Worm (Caenorhabditis elegans) whole organism, young adult: Measurements from ENCODE around the gene F13D12.10.

Experiments used
- D2030.7 ChIP-seq: fragments of 200-800 bp; sonication (Bioruptor generic); IDR thresholded peaks from 2 replicates; pipeline ENCODE4 v1.3.6; 2022; ENCODE audit warnings: missing genetic modification reagents, missing genetic modification characterization, missing compliant biosample characterization
- F23B12.7 ChIP-seq: sonication (generic microtip); optimal IDR thresholded peaks from 2 replicates; lab custom pipeline; 2017; ENCODE audit warnings: missing genetic modification characterization, mild to moderate bottlenecking, missing compliant biosample characterization, antibody characterized with exemption, moderate library complexity; ENCODE audit not compliant: insufficient read depth
- F37B4.10 ChIP-seq: fragments of 200-800 bp; sonication (Bioruptor generic); IDR thresholded peaks from 2 replicates; pipeline ENCODE4 v1.3.6; 2022; ENCODE audit warnings: missing genetic modification characterization, missing compliant biosample characterization
- F57A8.1 ChIP-seq: fragments of 200-800 bp; sonication (Bioruptor generic); optimal IDR thresholded peaks from 2 replicates; lab custom pipeline; 2018; ENCODE audit warnings: mild to moderate bottlenecking, missing genetic modification characterization, moderate library complexity, missing compliant biosample characterization
- Y53F4B.3 ChIP-seq: fragments of 200-800 bp; sonication (Bioruptor generic); IDR thresholded peaks from 2 replicates; pipeline ENCODE4 v1.3.6; 2022; ENCODE audit warnings: missing genetic modification reagents, missing genetic modification characterization, missing compliant biosample characterization
- Y53G8AR.9 ChIP-seq: fragments of 200-800 bp; sonication (Bioruptor generic); conservative IDR thresholded peaks from 2 replicates; pipeline ENCODE4 v1.3.6; 2022; ENCODE audit warnings: missing genetic modification reagents, missing genetic modification characterization, missing compliant biosample characterization
- Y56A3A.18 ChIP-seq: fragments of 200-800 bp; sonication (Bioruptor generic); IDR thresholded peaks from 2 replicates; pipeline ENCODE4 v1.3.6; 2022; ENCODE audit warnings: missing genetic modification reagents, missing genetic modification characterization, missing compliant biosample characterization
- ZK185.1 ChIP-seq: sonication (generic microtip); optimal IDR thresholded peaks from 2 replicates; lab custom pipeline; 2016; ENCODE audit warnings: mild to moderate bottlenecking, missing genetic modification characterization, missing compliant biosample characterization; ENCODE audit not compliant: poor library complexity, severe bottlenecking
- ama-1 ChIP-seq, 3 experiments: fragments of 150-350 bp in 1 of 3; sonication (generic microtip) in 2 of 3; optimal IDR thresholded peaks; 2 replicates each; lab custom pipeline; 2014 to 2018; ENCODE audit warnings: missing biosample characterization in 2 of 3, missing genetic modification characterization in 2 of 3, missing genetic modification reagents in 2 of 3
- aptf-3 ChIP-seq: fragments of 200-800 bp; sonication (Bioruptor generic); IDR thresholded peaks from 2 replicates; pipeline ENCODE4 v1.3.6; 2022; ENCODE audit warnings: missing genetic modification characterization, missing compliant biosample characterization
- athp-1 ChIP-seq: sonication (generic microtip); optimal IDR thresholded peaks from 2 replicates; lab custom pipeline; 2017; ENCODE audit warnings: mild to moderate bottlenecking, missing genetic modification characterization, missing compliant biosample characterization
- attf-3 ChIP-seq: fragments of 200-800 bp; sonication (Bioruptor generic); conservative IDR thresholded peaks from 2 replicates; pipeline ENCODE4 v1.3.6; 2022; ENCODE audit warnings: missing genetic modification reagents, missing genetic modification characterization, missing compliant biosample characterization
- attf-5 ChIP-seq: fragments of 200-800 bp; sonication (Bioruptor generic); optimal IDR thresholded peaks from 2 replicates; lab custom pipeline; 2018; ENCODE audit warnings: mild to moderate bottlenecking, missing genetic modification characterization, missing compliant biosample characterization
- ccch-3 ChIP-seq: fragments of 200-800 bp; sonication (Bioruptor generic); optimal IDR thresholded peaks from 2 replicates; lab custom pipeline; 2018; ENCODE audit warnings: mild to moderate bottlenecking, missing genetic modification characterization, missing compliant biosample characterization
- cebp-2 ChIP-seq: fragments of 200-800 bp; sonication (Bioruptor generic); IDR thresholded peaks from 2 replicates; pipeline ENCODE4 v1.3.6; 2022; ENCODE audit warnings: missing genetic modification characterization, missing compliant biosample characterization
- efl-1 ChIP-seq: fragments of 150-350 bp; optimal IDR thresholded peaks from 2 replicates; lab custom pipeline; 2014; ENCODE audit warnings: missing biosample characterization, missing genetic modification reagents, missing genetic modification characterization
- ekl-4 ChIP-seq: fragments of 200-800 bp; sonication (Bioruptor generic); IDR thresholded peaks from 2 replicates; pipeline ENCODE4 v1.3.6; 2022; ENCODE audit warnings: missing genetic modification reagents, missing genetic modification characterization, missing compliant biosample characterization
- gei-17 ChIP-seq: fragments of 200-800 bp; sonication (Bioruptor generic); optimal IDR thresholded peaks from 2 replicates; lab custom pipeline; 2018; ENCODE audit warnings: mild to moderate bottlenecking, missing genetic modification characterization, missing compliant biosample characterization
- hlh-26 ChIP-seq: fragments of 200-800 bp; sonication (Bioruptor generic); conservative IDR thresholded peaks from 2 replicates; pipeline ENCODE4 v1.3.6; 2022; ENCODE audit warnings: missing genetic modification reagents, missing genetic modification characterization, missing compliant biosample characterization
- hmg-1.2 ChIP-seq: fragments of 200-800 bp; sonication (Bioruptor generic); IDR thresholded peaks from 2 replicates; pipeline ENCODE4 v1.3.6; 2022; ENCODE audit warnings: missing genetic modification reagents, missing genetic modification characterization, missing compliant biosample characterization
- hmg-20 ChIP-seq: fragments of 200-800 bp; sonication (Bioruptor generic); IDR thresholded peaks from 2 replicates; pipeline ENCODE4 v1.3.6; 2022; ENCODE audit warnings: missing genetic modification reagents, missing genetic modification characterization, missing compliant biosample characterization
- hrde-1 ChIP-seq: sonication (generic microtip); optimal IDR thresholded peaks from 2 replicates; lab custom pipeline; 2016; ENCODE audit warnings: missing genetic modification characterization, mild to moderate bottlenecking, missing compliant biosample characterization, moderate library complexity, missing genotype, missing genetic modification reagents, borderline replicate concordance
- lag-1 ChIP-seq: fragments of 200-800 bp; sonication (Bioruptor generic); IDR thresholded peaks from 2 replicates; pipeline ENCODE4 v1.3.6; 2022; ENCODE audit warnings: missing genetic modification reagents, missing genetic modification characterization, missing compliant biosample characterization
- lin-40 ChIP-seq: sonication (generic microtip); optimal IDR thresholded peaks from 2 replicates; lab custom pipeline; 2016; ENCODE audit warnings: missing genetic modification characterization, mild to moderate bottlenecking, missing compliant biosample characterization, missing genotype, missing genetic modification reagents
- lin-54 ChIP-seq: fragments of 200-800 bp; sonication (Bioruptor generic); optimal IDR thresholded peaks from 2 replicates; lab custom pipeline; 2018; ENCODE audit warnings: mild to moderate bottlenecking, missing genetic modification characterization, missing compliant biosample characterization
- lsl-1 ChIP-seq: fragments of 200-800 bp; sonication (Bioruptor generic); optimal IDR thresholded peaks from 2 replicates; lab custom pipeline; 2018; ENCODE audit warnings: mild to moderate bottlenecking, missing genetic modification characterization, moderate library complexity, missing compliant biosample characterization
- madf-3 ChIP-seq: fragments of 200-800 bp; sonication (Bioruptor generic); IDR thresholded peaks from 2 replicates; pipeline ENCODE4 v1.3.6; 2022; ENCODE audit warnings: missing genetic modification reagents, missing genetic modification characterization, missing compliant biosample characterization
- madf-6 ChIP-seq: fragments of 200-800 bp; sonication (Bioruptor generic); IDR thresholded peaks from 2 replicates; pipeline ENCODE4 v1.3.6; 2022; ENCODE audit warnings: missing genetic modification reagents, missing genetic modification characterization, missing compliant biosample characterization
- mcd-1 ChIP-seq: fragments of 200-800 bp; sonication (Bioruptor generic); IDR thresholded peaks from 2 replicates; pipeline ENCODE4 v1.3.6; 2022; ENCODE audit warnings: missing genetic modification reagents, missing genetic modification characterization, missing compliant biosample characterization
- nfya-2 ChIP-seq: fragments of 200-800 bp; sonication (Bioruptor generic); IDR thresholded peaks from 2 replicates; pipeline ENCODE4 v1.3.6; 2022; ENCODE audit warnings: missing genetic modification reagents, missing genetic modification characterization, missing compliant biosample characterization
- nfyb-1 ChIP-seq: fragments of 200-800 bp; sonication (Bioruptor generic); IDR thresholded peaks from 2 replicates; pipeline ENCODE4 v1.3.6; 2022; ENCODE audit warnings: missing genetic modification reagents, missing genetic modification characterization, missing compliant biosample characterization
- nhr-90 ChIP-seq: sonication (generic microtip); optimal IDR thresholded peaks from 2 replicates; lab custom pipeline; 2016; ENCODE audit warnings: missing genotype, mild to moderate bottlenecking, missing genetic modification characterization, missing compliant biosample characterization
- rcor-1 ChIP-seq: fragments of 200-800 bp; sonication (Bioruptor generic); IDR thresholded peaks from 2 replicates; pipeline ENCODE4 v1.3.6; 2022; ENCODE audit warnings: missing genetic modification reagents, missing genetic modification characterization, missing compliant biosample characterization
- snpc-1.3 ChIP-seq: sonication (generic microtip); optimal IDR thresholded peaks from 2 replicates; lab custom pipeline; 2017; ENCODE audit warnings: missing genetic modification characterization, mild to moderate bottlenecking, missing compliant biosample characterization, antibody characterized with exemption, moderate library complexity, missing genotype, missing genetic modification reagents; ENCODE audit not compliant: insufficient read depth
- tbp1 ChIP-seq: fragments of 200-800 bp; sonication (Bioruptor generic); optimal IDR thresholded peaks from 2 replicates; lab custom pipeline; 2018; ENCODE audit warnings: mild to moderate bottlenecking, missing genetic modification characterization, missing compliant biosample characterization
- tlf-1 ChIP-seq: fragments of 200-800 bp; sonication (Bioruptor generic); optimal IDR thresholded peaks from 2 replicates; lab custom pipeline; 2018; ENCODE audit warnings: mild to moderate bottlenecking, missing genetic modification characterization, missing compliant biosample characterization
- unc-130 ChIP-seq: sonication (generic microtip); optimal IDR thresholded peaks from 2 replicates; lab custom pipeline; 2016; ENCODE audit warnings: missing genetic modification reagents, missing genetic modification characterization, missing compliant biosample characterization
- xnd-1 ChIP-seq: sonication (generic microtip); optimal IDR thresholded peaks from 2 replicates; lab custom pipeline; 2016; ENCODE audit warnings: missing genotype, missing genetic modification reagents, missing genetic modification characterization, missing compliant biosample characterization
- ztf-18 ChIP-seq: sonication (generic microtip); optimal IDR thresholded peaks from 2 replicates; lab custom pipeline; 2016; ENCODE audit warnings: missing genotype, mild to moderate bottlenecking, missing genetic modification characterization, missing compliant biosample characterization
- ztf-26 ChIP-seq: sonication (generic microtip); optimal IDR thresholded peaks from 2 replicates; lab custom pipeline; 2017; ENCODE audit warnings: missing genetic modification characterization, missing compliant biosample characterization
- ztf-28 ChIP-seq: fragments of 200-800 bp; sonication (Bioruptor generic); IDR thresholded peaks from 2 replicates; pipeline ENCODE4 v1.3.6; 2022; ENCODE audit warnings: missing genetic modification reagents, missing genetic modification characterization, missing compliant biosample characterization

The F13D12.10 gene

ce11 chrII:11747889-11748288, 34.3 kb downstream of the F13D12.10 start:
- TF ChIP-seq cebp-2 (GFP tag; lab: Robert Waterston, UW) (no peak), madf-3 (GFP tag; lab: Robert Waterston, UW) (no peak), ztf-28 (GFP tag; lab: Robert Waterston, UW) (no peak), athp-1 (tag; lab: Kevin White, UChicago) (peak; percentile 27), lin-40 (no peak), nhr-90 (tag; lab: Kevin White, UChicago) (no peak), F23B12.7 (tag; lab: Kevin White, UChicago) (peak; percentile 1), attf-5 (GFP tag; lab: Kevin White, UChicago) (no peak), ZK185.1 (tag; lab: Kevin White, UChicago) (no peak), ztf-26 (no peak), madf-6 (peak; percentile 39; the same call in 1 of the 2 replicates), hrde-1 (tag; lab: Kevin White, UChicago) (no peak), F37B4.10 (no peak), D2030.7 (0 out of 2 replicates have a peak, but pooled peaks have one; percentile 13), lsl-1 (GFP tag; lab: Kevin White, UChicago) (peak; percentile 67), efl-1 (GFP tag; lab: Kevin White, UChicago) (no peak), hmg-20 (GFP tag; lab: Robert Waterston, UW) (no peak)
- TF ChIP-seq, all 124 proteins: peak for 5

DNA sequence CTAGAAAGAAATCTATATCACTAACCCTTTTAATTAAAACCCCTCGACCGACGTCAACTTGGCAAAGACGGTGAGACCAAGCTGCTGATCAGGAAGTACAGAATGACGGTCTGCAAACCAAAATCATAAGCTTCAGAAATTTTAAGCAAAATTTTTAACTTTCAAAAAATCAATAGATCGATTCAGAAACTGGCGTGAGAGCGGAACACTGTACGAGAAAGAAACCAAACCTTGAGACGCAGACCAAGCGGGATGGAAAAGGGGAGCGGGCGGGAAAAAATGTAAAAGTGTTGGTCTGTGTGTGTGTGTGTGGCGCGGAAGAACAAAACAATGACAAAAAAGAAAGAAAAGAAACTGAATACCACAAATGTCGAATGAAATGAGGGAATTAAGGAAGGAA, 34.9 kb downstream of the F13D12.10 start, which contains the start of the genes F44E5.17 and gpb-1:
Gene F44E5.17 (minus strand): TSS at position 101 of the 400 bp plus-strand sequence.
Gene gpb-1 (minus strand): TSS at position 118 of the 400 bp plus-strand sequence.
- TF ChIP-seq hmg-1.2: peak; percentile 11; the same call in 1 of the 2 replicates
- no peak for TF ChIP-seq aptf-3 (GFP tag; lab: Robert Waterston, UW)
- TF ChIP-seq efl-1 (GFP tag; lab: Kevin White, UChicago): peak; percentile 6
- TF ChIP-seq hrde-1 (tag; lab: Kevin White, UChicago): no peak
- TF ChIP-seq athp-1 (tag; lab: Kevin White, UChicago): no peak
- no peak for TF ChIP-seq D2030.7
- TF ChIP-seq unc-130: no peak
- TF ChIP-seq, all 124 proteins: peak for 2

DNA sequence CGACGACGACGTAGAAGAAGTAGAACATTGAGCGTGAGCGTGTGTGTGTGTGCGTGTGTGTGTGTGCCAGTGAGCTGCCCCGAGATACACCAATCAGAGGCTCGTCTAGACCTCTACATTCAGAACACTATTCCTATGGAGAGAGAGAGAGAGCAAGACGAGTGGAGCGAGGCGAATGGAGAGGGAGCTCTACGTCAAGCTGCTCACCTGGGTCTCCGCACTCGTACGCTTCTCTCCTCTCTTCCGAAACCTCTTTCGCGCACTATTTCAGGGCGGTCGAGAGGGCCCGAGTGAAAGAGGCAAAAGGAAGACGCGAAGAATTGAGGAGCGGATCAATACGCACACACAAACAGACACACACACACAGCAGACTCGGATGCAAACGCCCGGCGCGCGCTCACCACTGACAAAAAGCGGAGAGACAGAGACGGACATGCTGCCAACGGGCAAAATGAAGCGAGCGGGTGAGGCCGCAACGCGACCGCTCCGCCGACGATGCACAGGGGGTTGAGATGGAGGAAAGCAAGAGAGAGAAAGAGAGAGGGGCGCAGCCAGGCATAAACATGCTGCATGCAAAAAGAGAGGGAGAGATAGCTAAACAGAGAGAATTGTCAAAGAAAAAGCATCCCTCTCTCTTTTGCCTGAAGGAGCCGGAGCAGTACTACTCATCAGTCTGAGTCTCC, 36.0 kb downstream of the F13D12.10 start:
- TF ChIP-seq ama-1 (optimal IDR thresholded peaks at IDR 0.05; lab: Kevin White, UChicago): no peak
- TF ChIP-seq ama-1 (GFP tag; optimal IDR thresholded peaks at IDR 0.05; lab: Kevin White, UChicago): no peak
- peak; percentile 40 for TF ChIP-seq ZK185.1 (tag; lab: Kevin White, UChicago)
- TF ChIP-seq snpc-1.3 (tag; lab: Kevin White, UChicago): no peak
- peak; percentile 32 for TF ChIP-seq tbp1 (GFP tag; lab: Kevin White, UChicago)
- peak; percentile 73 for TF ChIP-seq mcd-1 (GFP tag; lab: Robert Waterston, UW)
- no peak for TF ChIP-seq ccch-3 (GFP tag; lab: Kevin White, UChicago)
- TF ChIP-seq nfyb-1 (GFP tag; lab: Robert Waterston, UW): peak; percentile 81; the same call in 1 of the 2 replicates
- no peak for TF ChIP-seq hlh-26 (GFP tag; lab: Robert Waterston, UW)
- no peak for TF ChIP-seq Y53F4B.3 (GFP tag; lab: Robert Waterston, UW)
- TF ChIP-seq ztf-18 (tag; lab: Kevin White, UChicago): peak; percentile 66
- no peak for TF ChIP-seq Y53G8AR.9
- no peak for TF ChIP-seq Y56A3A.18 (GFP tag; lab: Robert Waterston, UW)
- TF ChIP-seq ekl-4 (GFP tag; lab: Robert Waterston, UW): 0 out of 2 replicates have a peak, but pooled peaks have one; percentile 57
- TF ChIP-seq attf-3 (GFP tag; lab: Robert Waterston, UW): no peak
- TF ChIP-seq gei-17 (GFP tag; lab: Kevin White, UChicago): peak; percentile 65
- TF ChIP-seq xnd-1 (tag; lab: Kevin White, UChicago): no peak
- TF ChIP-seq rcor-1 (GFP tag; lab: Robert Waterston, UW): 0 out of 2 replicates have a peak, but pooled peaks have one; percentile 8
- TF ChIP-seq nfya-2 (GFP tag; lab: Robert Waterston, UW): no peak
- TF ChIP-seq lag-1 (GFP tag; lab: Robert Waterston, UW): no peak
- peak; percentile 22 for TF ChIP-seq tlf-1 (GFP tag; lab: Kevin White, UChicago)
- TF ChIP-seq F57A8.1 (GFP tag; lab: Kevin White, UChicago): no peak
- TF ChIP-seq hmg-20 (GFP tag; lab: Robert Waterston, UW): no peak
- TF ChIP-seq lin-54 (GFP tag; lab: Kevin White, UChicago): peak; percentile 26
- no peak for TF ChIP-seq F23B12.7 (tag; lab: Kevin White, UChicago)
- TF ChIP-seq cebp-2 (GFP tag; lab: Robert Waterston, UW): no peak
